Fruit fly (Drosophila melanogaster): ENCODE data around the gene RpS8.

DNA sequence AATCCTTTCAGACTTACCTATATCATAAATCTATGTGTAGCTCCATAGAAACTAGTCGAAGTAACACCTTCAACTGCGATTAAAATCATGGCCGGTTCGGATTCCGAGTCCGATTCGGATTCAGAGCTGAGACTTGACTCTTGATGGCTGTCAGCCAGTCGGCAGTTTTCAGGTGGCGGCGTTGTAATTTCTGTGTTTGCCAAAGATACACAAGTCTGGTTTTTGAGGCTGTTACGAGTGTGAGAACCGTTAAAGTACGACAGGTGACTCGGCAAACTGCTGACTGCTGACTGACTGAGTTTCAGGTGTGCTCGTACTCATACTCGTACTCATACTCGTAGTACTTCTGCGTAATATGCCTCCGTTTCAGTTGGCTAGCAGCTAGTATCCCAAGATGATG lies 29.8 kb downstream of the RpS8 start:
- TF ChIP-seq pan (optimal IDR thresholded peaks at IDR 0.05) = no peak
- no peak for TF ChIP-seq EcR (GFP tag; optimal IDR thresholded peaks at IDR 0.05)
- no peak for TF ChIP-seq Dll (optimal IDR thresholded peaks at IDR 0.05)
- TF ChIP-seq CG8478 (optimal IDR thresholded peaks at IDR 0.05) = no peak
- no peak for TF ChIP-seq usp (GFP tag; optimal IDR thresholded peaks at IDR 0.05)
- no peak for TF ChIP-seq psq (optimal IDR thresholded peaks at IDR 0.05)

All from whole organism.